Fruit fly (Drosophila melanogaster) whole organism, embryonic: Measurements from ENCODE around the gene Naxe.

Experiments
- Atf-2 ChIP-seq: fragments of 200-800 bp; sonication (Bioruptor generic); optimal IDR thresholded peaks from 2 replicates; lab custom pipeline; 2016; ENCODE audit warnings: missing biosample characterization, missing genetic modification characterization
- Atf6 ChIP-seq: fragments of 200-800 bp; sonication (Bioruptor generic); IDR thresholded peaks from 2 replicates; pipeline ENCODE4 v1.3.6; 2022; ENCODE audit warnings: missing biosample characterization, missing genetic modification characterization
- CG10565 ChIP-seq: fragments of 200-800 bp; sonication (Bioruptor generic); optimal IDR thresholded peaks from 3 replicates; lab custom pipeline; 2016; ENCODE audit warnings: missing biosample characterization, mild to moderate bottlenecking, missing genetic modification characterization
- CG10654 ChIP-seq: fragments of 200-800 bp; sonication (Bioruptor generic); optimal IDR thresholded peaks from 2 replicates; lab custom pipeline; 2016; ENCODE audit warnings: missing biosample characterization, missing genetic modification characterization
- CG11247 ChIP-seq: fragments of 200-800 bp; sonication (Bioruptor generic); IDR thresholded peaks from 2 replicates; pipeline ENCODE4 v1.3.6; 2022; ENCODE audit warnings: missing biosample characterization, missing genetic modification characterization
- CG11398 ChIP-seq: fragments of 200-800 bp; sonication (Bioruptor generic); optimal IDR thresholded peaks from 2 replicates; lab custom pipeline; 2016; ENCODE audit warnings: missing biosample characterization, missing genetic modification characterization
- CG12071 ChIP-seq: fragments of 200-800 bp; sonication (Bioruptor generic); optimal IDR thresholded peaks from 3 replicates; lab custom pipeline; 2018; ENCODE audit warnings: missing biosample characterization, mild to moderate bottlenecking, missing genetic modification characterization
- CG12659 ChIP-seq: fragments of 200-800 bp; sonication (Bioruptor generic); optimal IDR thresholded peaks from 3 replicates; lab custom pipeline; 2017; ENCODE audit warnings: mild to moderate bottlenecking, missing biosample characterization, missing genetic modification reagents, missing genetic modification characterization
- CG13123 ChIP-seq: fragments of 200-800 bp; sonication (Bioruptor generic); optimal IDR thresholded peaks from 2 replicates; lab custom pipeline; 2016; ENCODE audit warnings: missing biosample characterization, missing genetic modification characterization
- CG14014 ChIP-seq: fragments of 200-800 bp; sonication (Bioruptor generic); IDR thresholded peaks from 2 replicates; pipeline ENCODE4 v1.3.6; 2022; ENCODE audit warnings: missing biosample characterization, missing genetic modification characterization
- CG15696 ChIP-seq: fragments of 200-800 bp; sonication (Bioruptor generic); optimal IDR thresholded peaks from 2 replicates; lab custom pipeline; 2019; ENCODE audit warnings: missing biosample characterization, mild to moderate bottlenecking, missing genetic modification characterization, moderate library complexity
- CG34376 ChIP-seq: fragments of 200-800 bp; sonication (Bioruptor generic); optimal IDR thresholded peaks from 2 replicates; lab custom pipeline; 2018; ENCODE audit warnings: missing biosample characterization, mild to moderate bottlenecking, missing genetic modification characterization
- CG34422 ChIP-seq: fragments of 200-800 bp; sonication (Bioruptor generic); IDR thresholded peaks from 3 replicates; pipeline ENCODE4 v1.3.6; 2022; ENCODE audit warnings: missing biosample characterization, missing genetic modification characterization
- CG6683 ChIP-seq: fragments of 200-800 bp; sonication (Bioruptor generic); optimal IDR thresholded peaks from 2 replicates; lab custom pipeline; 2017; ENCODE audit warnings: missing biosample characterization, mild to moderate bottlenecking, missing genetic modification characterization, missing genetic modification reagents
- CG6854 ChIP-seq: fragments of 200-800 bp; sonication (Bioruptor generic); optimal IDR thresholded peaks from 3 replicates; lab custom pipeline; 2017; ENCODE audit warnings: missing biosample characterization, mild to moderate bottlenecking, missing genetic modification characterization
- CrebB ChIP-seq: fragments of 200-800 bp; sonication (Bioruptor generic); optimal IDR thresholded peaks from 3 replicates; lab custom pipeline; 2018; ENCODE audit warnings: missing biosample characterization, mild to moderate bottlenecking, missing genetic modification characterization
- Doc2 ChIP-seq: fragments of 200-800 bp; sonication (Bioruptor generic); IDR thresholded peaks from 2 replicates; pipeline ENCODE4 v1.3.6; 2022; ENCODE audit warnings: missing biosample characterization, missing genetic modification characterization
- Dref ChIP-seq: fragments of 200-800 bp; sonication (Bioruptor generic); IDR thresholded peaks from 2 replicates; pipeline ENCODE4 v1.3.6; 2022; ENCODE audit warnings: missing biosample characterization, missing genetic modification characterization
- Ets65A ChIP-seq: fragments of 200-800 bp; sonication (Bioruptor generic); peaks from one replicate; lab custom pipeline; 2016; ENCODE audit warnings: missing biosample characterization, missing genetic modification characterization
- Fer2 ChIP-seq: fragments of 200-800 bp; sonication (Bioruptor generic); optimal IDR thresholded peaks from 2 replicates; lab custom pipeline; 2018; ENCODE audit warnings: missing biosample characterization, mild to moderate bottlenecking, missing genetic modification characterization, moderate library complexity
- GATAe ChIP-seq: fragments of 200-800 bp; sonication (Bioruptor generic); conservative IDR thresholded peaks from 2 replicates; pipeline ENCODE4 v1.3.6; 2022; ENCODE audit warnings: missing biosample characterization, missing genetic modification characterization
- H15 ChIP-seq: fragments of 200-800 bp; sonication (Bioruptor generic); IDR thresholded peaks from 3 replicates; pipeline ENCODE4 v1.3.6; 2022; ENCODE audit warnings: missing biosample characterization, missing genetic modification characterization
- Kr ChIP-seq: fragments of 200-800 bp; sonication (Bioruptor generic); optimal IDR thresholded peaks from 2 replicates; lab custom pipeline; 2017; ENCODE audit warnings: missing biosample characterization, mild to moderate bottlenecking, missing genetic modification characterization
- Lpt ChIP-seq: fragments of >200 bp; optimal IDR thresholded peaks from 2 replicates; lab custom pipeline; 2018; ENCODE audit warnings: missing biosample characterization, missing genetic modification characterization
- MTF-1 ChIP-seq: fragments of 200-800 bp; sonication (Bioruptor generic); optimal IDR thresholded peaks from 2 replicates; lab custom pipeline; 2018; ENCODE audit warnings: missing biosample characterization, mild to moderate bottlenecking, missing genetic modification characterization, borderline replicate concordance
- Myb ChIP-seq: fragments of 200-800 bp; sonication (Bioruptor generic); optimal IDR thresholded peaks from 2 replicates; lab custom pipeline; 2016; ENCODE audit warnings: missing biosample characterization, missing genetic modification characterization
- Ptx1 ChIP-seq: fragments of 200-800 bp; sonication (Bioruptor generic); IDR thresholded peaks from 2 replicates; pipeline ENCODE4 v1.3.6; 2022; ENCODE audit warnings: missing biosample characterization, missing genetic modification characterization
- Spps ChIP-seq: fragments of 200-800 bp; sonication (Bioruptor generic); optimal IDR thresholded peaks from 2 replicates; lab custom pipeline; 2018; ENCODE audit warnings: missing biosample characterization, mild to moderate bottlenecking, missing genetic modification characterization
- Xbp1 ChIP-seq: fragments of 200-800 bp; sonication (Bioruptor generic); optimal IDR thresholded peaks from 3 replicates; lab custom pipeline; 2016; ENCODE audit warnings: missing biosample characterization, mild to moderate bottlenecking, missing genetic modification characterization
- aop ChIP-seq: fragments of 200-800 bp; sonication (Bioruptor generic); IDR thresholded peaks from 2 replicates; pipeline ENCODE4 v1.3.6; 2022; ENCODE audit warnings: missing biosample characterization, missing genetic modification characterization
- chm ChIP-seq: fragments of 200-800 bp; sonication (Bioruptor generic); IDR thresholded peaks from 2 replicates; pipeline ENCODE4 v1.3.6; 2022; ENCODE audit warnings: missing biosample characterization, missing genetic modification characterization
- croc ChIP-seq: fragments of 200-800 bp; sonication (Bioruptor generic); conservative IDR thresholded peaks from 3 replicates; pipeline ENCODE4 v1.3.6; 2022; ENCODE audit warnings: missing biosample characterization, missing genetic modification characterization
- danr ChIP-seq: fragments of 200-800 bp; sonication (Bioruptor generic); IDR thresholded peaks from 2 replicates; pipeline ENCODE4 v1.3.6; 2022; ENCODE audit warnings: missing biosample characterization, missing genetic modification characterization
- emc ChIP-seq: fragments of 200-800 bp; sonication (Bioruptor generic); optimal IDR thresholded peaks from 2 replicates; lab custom pipeline; 2016; ENCODE audit warnings: missing biosample characterization, missing genetic modification characterization
- ind ChIP-seq: fragments of 200-800 bp; sonication (Bioruptor generic); optimal IDR thresholded peaks from 3 replicates; lab custom pipeline; 2016; ENCODE audit warnings: missing biosample characterization, missing genetic modification characterization
- insv ChIP-seq, 2 experiments: fragments of 200-800 bp; sonication (Bioruptor generic); optimal IDR thresholded peaks; 3 replicates each; lab custom pipeline; 2016 to 2018; ENCODE audit warnings: missing biosample characterization in 2 of 2, missing genetic modification characterization in 2 of 2
- inv ChIP-seq: fragments of 200-800 bp; sonication (Bioruptor generic); IDR thresholded peaks from 2 replicates; pipeline ENCODE4 v1.3.6; 2022; ENCODE audit warnings: missing biosample characterization, missing genetic modification characterization; ENCODE audit not compliant: partially characterized antibody
- maf-S ChIP-seq: fragments of 200-800 bp; sonication (Bioruptor generic); optimal IDR thresholded peaks from 2 replicates; lab custom pipeline; 2016; ENCODE audit warnings: missing biosample characterization, missing genetic modification characterization
- nerfin-1 ChIP-seq: fragments of 200-800 bp; sonication (Bioruptor generic); optimal IDR thresholded peaks from 3 replicates; lab custom pipeline; 2019; ENCODE audit warnings: missing biosample characterization, mild to moderate bottlenecking, missing genetic modification characterization, moderate library complexity
- p53 ChIP-seq: fragments of 200-800 bp; sonication (Bioruptor generic); optimal IDR thresholded peaks from 2 replicates; lab custom pipeline; 2016; ENCODE audit warnings: missing biosample characterization, missing genetic modification characterization
- pan ChIP-seq, 4 experiments: fragments of >200 bp in 3 of 4; fragments of 200-800 bp in 1 of 4; sonication (Bioruptor generic) in 1 of 4; optimal IDR thresholded peaks in 3 of 4; IDR thresholded peaks in 1 of 4; 2 replicates each; pipeline versions ENCODE4 v1.3.6 to Lab custom; 2017 to 2022; ENCODE audit warnings: missing biosample characterization in 2 of 4, missing genetic modification characterization in 2 of 4, mixed read lengths in 1 of 4
- pfk ChIP-seq: fragments of 200-800 bp; sonication (Bioruptor generic); optimal IDR thresholded peaks from 2 replicates; lab custom pipeline; 2018; ENCODE audit warnings: missing biosample characterization, mild to moderate bottlenecking, missing genetic modification characterization, moderate library complexity
- pho ChIP-seq: fragments of 200-800 bp; sonication (Bioruptor generic); optimal IDR thresholded peaks from 2 replicates; lab custom pipeline; 2016; ENCODE audit warnings: missing biosample characterization, missing genetic modification characterization
- repo ChIP-seq: fragments of 200-800 bp; sonication (Bioruptor generic); optimal IDR thresholded peaks from 2 replicates; lab custom pipeline; 2016; ENCODE audit warnings: missing biosample characterization, missing genetic modification characterization
- ro ChIP-seq: fragments of 200-800 bp; sonication (Bioruptor generic); IDR thresholded peaks from 2 replicates; pipeline ENCODE4 v1.3.6; 2022; ENCODE audit warnings: missing biosample characterization, missing genetic modification characterization
- sisA ChIP-seq: fragments of 200-800 bp; sonication (Bioruptor generic); IDR thresholded peaks from 2 replicates; pipeline ENCODE4 v1.3.6; 2022; ENCODE audit warnings: missing biosample characterization, missing genetic modification characterization
- slbo ChIP-seq: fragments of 200-800 bp; sonication (Bioruptor generic); IDR thresholded peaks from 2 replicates; pipeline ENCODE4 v1.3.6; 2022; ENCODE audit warnings: missing biosample characterization, missing genetic modification characterization
- stwl ChIP-seq: fragments of 200-800 bp; sonication (Bioruptor generic); optimal IDR thresholded peaks from 3 replicates; lab custom pipeline; 2018; ENCODE audit warnings: missing biosample characterization, mild to moderate bottlenecking, missing genetic modification characterization, moderate library complexity
- sug ChIP-seq: fragments of 200-800 bp; optimal IDR thresholded peaks from 2 replicates; lab custom pipeline; 2019; ENCODE audit warnings: missing biosample characterization, mild to moderate bottlenecking, missing genetic modification characterization, moderate library complexity
- tin ChIP-seq: fragments of 200-800 bp; sonication (Bioruptor generic); optimal IDR thresholded peaks from 3 replicates; lab custom pipeline; 2016; ENCODE audit warnings: missing biosample characterization, missing genetic modification characterization

Naxe gene

DNA sequence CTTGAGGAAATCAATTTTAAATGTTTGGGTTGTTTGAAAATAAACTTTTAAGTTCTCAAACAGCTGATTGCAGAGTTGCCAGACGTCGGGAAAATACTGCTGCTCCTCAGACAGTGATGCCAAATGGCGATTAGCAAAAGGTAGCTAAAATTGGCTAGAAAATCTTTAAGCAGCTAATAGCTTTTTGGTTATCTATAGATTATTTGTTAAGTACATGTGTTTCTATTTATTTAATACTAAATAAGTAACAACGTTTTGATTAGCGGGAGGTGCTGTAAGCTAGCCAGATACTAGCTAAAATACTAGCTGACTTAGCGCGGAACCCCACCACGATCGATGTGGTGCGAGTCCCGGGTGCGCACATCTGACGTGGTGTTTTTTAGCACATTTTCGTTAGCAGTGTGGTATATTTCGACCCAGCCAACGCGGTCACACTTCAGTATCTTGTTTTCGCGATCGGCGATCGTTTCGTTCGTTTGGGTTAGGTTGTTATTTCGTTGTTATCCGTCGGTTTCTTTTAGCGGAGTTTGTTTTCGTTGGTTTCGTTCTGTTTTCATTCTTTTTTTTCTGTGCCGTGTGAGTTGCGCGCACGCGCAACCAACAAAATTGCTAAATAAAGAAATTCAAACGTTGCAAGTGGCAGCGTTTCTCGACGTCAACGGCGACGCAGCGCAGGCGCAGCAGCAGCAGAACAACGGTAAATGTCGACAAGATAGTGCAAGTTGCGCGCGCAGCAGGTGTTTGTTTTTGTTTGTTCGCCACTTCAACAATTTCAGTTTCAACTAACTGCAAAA is at the start of gene Naxe, which contains the start of gene RhoU (continued):
- no peak for TF ChIP-seq CG11247
- no peak for TF ChIP-seq maf-S (GFP tag; lab: Kevin White, UChicago)
- TF ChIP-seq Fer2 (tag; lab: Kevin White, UChicago): no peak
- TF ChIP-seq CG13123 (GFP tag; lab: Kevin White, UChicago): no peak
- no peak for TF ChIP-seq CG10654 (GFP tag; lab: Kevin White, UChicago)
- peak; percentile 42 for TF ChIP-seq sug (tag; lab: Kevin White, UChicago)
- no peak for TF ChIP-seq danr
- peak; percentile 10 for TF ChIP-seq ind (GFP tag; lab: Kevin White, UChicago)
- no peak for TF ChIP-seq Spps
- no peak for TF ChIP-seq GATAe (GFP tag; lab: Robert Waterston, UW)
- peak; percentile 32 for TF ChIP-seq stwl (tag; lab: Kevin White, UChicago)
- TF ChIP-seq CG10565 (GFP tag; lab: Kevin White, UChicago): no peak
- peak; percentile 62 for TF ChIP-seq slbo (GFP tag; lab: Robert Waterston, UW)
- no peak for TF ChIP-seq MTF-1 (GFP tag; lab: Kevin White, UChicago)
- TF ChIP-seq pho (GFP tag; lab: Kevin White, UChicago): peak; percentile 33
- no peak for TF ChIP-seq CG12071 (GFP tag; lab: Kevin White, UChicago)
- no peak for TF ChIP-seq CG11398 (GFP tag; lab: Kevin White, UChicago)
- no peak for TF ChIP-seq Lpt (GFP tag; lab: Kevin White, UChicago)
- no peak for TF ChIP-seq CG15696 (tag; lab: Kevin White, UChicago)
- TF ChIP-seq Ptx1 (GFP tag; lab: Robert Waterston, UW): peak; percentile 69
- TF ChIP-seq chm (GFP tag; lab: Robert Waterston, UW): peak; percentile 76
- TF ChIP-seq Kr (GFP tag; lab: Kevin White, UChicago): no peak
- TF ChIP-seq insv (GFP tag; optimal IDR thresholded peaks at IDR 0.05; lab: Kevin White, UChicago): peak in 1 of 2 experiments; percentile 2
- no peak for TF ChIP-seq repo (GFP tag; lab: Kevin White, UChicago)
- no peak for TF ChIP-seq pfk (GFP tag; lab: Kevin White, UChicago)
- peak; percentile 17 for TF ChIP-seq tin
- TF ChIP-seq sisA (GFP tag; lab: Robert Waterston, UW): peak; percentile 48
- peak; percentile 41 for TF ChIP-seq Dref (GFP tag; lab: Robert Waterston, UW)
- no peak for TF ChIP-seq Doc2 (GFP tag; lab: Robert Waterston, UW)
- no peak for TF ChIP-seq pan (optimal IDR thresholded peaks at IDR 0.05; lab: Kevin White, UChicago)
- TF ChIP-seq pan (GFP tag; optimal IDR thresholded peaks at IDR 0.05 in 1 of 2, IDR thresholded peaks at IDR 0.05 in 1 of 2): peak in 1 of 2 experiments; percentile 55
- TF ChIP-seq nerfin-1: no peak
- no peak for TF ChIP-seq aop (GFP tag; lab: Robert Waterston, UW)
- no peak for TF ChIP-seq croc (GFP tag; lab: Robert Waterston, UW)
- no peak for TF ChIP-seq Atf-2 (GFP tag; lab: Kevin White, UChicago)
- no peak for TF ChIP-seq ro
- peak; percentile 98 for TF ChIP-seq p53 (GFP tag; lab: Kevin White, UChicago)
- TF ChIP-seq CG6854: no peak
- peak; percentile 43; the same call in 1 of the 3 replicates for TF ChIP-seq CG34422 (GFP tag; lab: Robert Waterston, UW)
- TF ChIP-seq H15 (GFP tag; lab: Robert Waterston, UW): no peak
- peak; percentile 33 for TF ChIP-seq Myb (GFP tag; lab: Kevin White, UChicago)
- no peak for TF ChIP-seq CG14014
- TF ChIP-seq emc (GFP tag; lab: Kevin White, UChicago): no peak
- TF ChIP-seq inv (GFP tag; lab: Robert Waterston, UW): no peak
- TF ChIP-seq CG34376 (GFP tag; lab: Kevin White, UChicago): no peak
- no peak for TF ChIP-seq CG6683
- no peak for TF ChIP-seq Atf6 (GFP tag; lab: Robert Waterston, UW)
- TF ChIP-seq Ets65A (GFP tag; lab: Kevin White, UChicago): peak; percentile 95
- TF ChIP-seq CrebB (tag; lab: Kevin White, UChicago): no peak
- TF ChIP-seq CG12659: peak; percentile 68
- peak; percentile 36 for TF ChIP-seq Xbp1 (GFP tag; lab: Kevin White, UChicago)
